Worm (Caenorhabditis elegans): ENCODE data around the gene T26E4.9.

- no peak for TF ChIP-seq sox-4 (tag; optimal IDR thresholded peaks at IDR 0.05)
- no peak for TF ChIP-seq hlh-13 (GFP tag; optimal IDR thresholded peaks at IDR 0.05)
- no peak for TF ChIP-seq mec-3 (tag; optimal IDR thresholded peaks at IDR 0.05; ENCODE audit: borderline replicate concordance)
- TF ChIP-seq ztf-16 (tag; optimal IDR thresholded peaks at IDR 0.05): no peak
- no peak for TF ChIP-seq tbx-2 (tag; optimal IDR thresholded peaks at IDR 0.05)
- no peak for TF ChIP-seq che-1 (tag; optimal IDR thresholded peaks at IDR 0.05)
- TF ChIP-seq nhr-11 (tag; optimal IDR thresholded peaks at IDR 0.05): no peak
These were observed 13.5 kb upstream of the T26E4.9 start, which contains the start of the genes fbxa-69 and F54B8.4 for ce11 chrV:15815962-15816432.
